Worm (Caenorhabditis elegans): ENCODE data around the gene pbo-1.
A peak's percentile ranks its signal among the peaks of the same experiment; 100 is the strongest.

pbo-1 gene

ce11 chrIII:2686663-2687062 lies 400 bp upstream of the pbo-1 start:
- TF ChIP-seq lin-1 (GFP tag; IDR thresholded peaks at IDR 0.05): no peak
- peak; percentile 71 for TF ChIP-seq fkh-10 (GFP tag; optimal IDR thresholded peaks at IDR 0.05)
- TF ChIP-seq mdt-29 (GFP tag; IDR thresholded peaks at IDR 0.05): no peak
- no peak for TF ChIP-seq spr-3 (GFP tag; optimal IDR thresholded peaks at IDR 0.05)
- TF ChIP-seq ces-1 (GFP tag; optimal IDR thresholded peaks at IDR 0.05): peak; percentile 50
- no peak for TF ChIP-seq vab-7 (GFP tag; IDR thresholded peaks at IDR 0.05)

ce11 chrIII:2683403-2683802 lies 2.9 kb downstream of the pbo-1 start:
- no peak for TF ChIP-seq dmd-9 (GFP tag; IDR thresholded peaks at IDR 0.05)
- TF ChIP-seq skn-1 (tag; optimal IDR thresholded peaks at IDR 0.05): no peak
- no peak for TF ChIP-seq zip-11 (GFP tag; IDR thresholded peaks at IDR 0.05)
- TF ChIP-seq gei-8 (GFP tag; optimal IDR thresholded peaks at IDR 0.05): no peak
- no peak for TF ChIP-seq ztf-11 (tag; optimal IDR thresholded peaks at IDR 0.05)

- peak in 1 of 2 experiments; percentile 97 for TF ChIP-seq unc-62 (GFP tag; optimal IDR thresholded peaks at IDR 0.05 in 1 of 2)
- no peak for TF ChIP-seq unc-62 (tag; optimal IDR thresholded peaks at IDR 0.05)
- TF ChIP-seq lir-3 (tag; optimal IDR thresholded peaks at IDR 0.05): no peak
Observed at ce11 chrIII:2681559-2681958, 4.7 kb downstream of the pbo-1 start.

- TF ChIP-seq jun-1 (tag; optimal IDR thresholded peaks at IDR 0.05) (no peak), F26F4.8 (GFP tag; conservative IDR thresholded peaks at IDR 0.05) (peak; percentile 37; the same call in 1 of the 2 replicates), set-16 (GFP tag; IDR thresholded peaks at IDR 0.05) (peak; percentile 85)
Observed at ce11 chrIII:2679362-2679761, 6.9 kb downstream of the pbo-1 start.

ce11 chrIII:2678017-2678416 lies 8.2 kb downstream of the pbo-1 start:
- no peak for TF ChIP-seq F26F4.8 (GFP tag; conservative IDR thresholded peaks at IDR 0.05)
- TF ChIP-seq unc-62 (GFP tag; optimal IDR thresholded peaks at IDR 0.05 in 1 of 2): peak in 1 of 2 experiments; percentile 96
- no peak for TF ChIP-seq unc-62 (tag; optimal IDR thresholded peaks at IDR 0.05)

ce11 chrIII:2676097-2676496 lies 10.2 kb downstream of the pbo-1 start:
- TF ChIP-seq unc-62 (GFP tag; optimal IDR thresholded peaks at IDR 0.05 in 1 of 2) (peak in 1 of 2 experiments; percentile 77), unc-62 (tag; optimal IDR thresholded peaks at IDR 0.05) (no peak), R02D3.7 (tag; optimal IDR thresholded peaks at IDR 0.05) (no peak), zfp-3 (GFP tag; conservative IDR thresholded peaks at IDR 0.05) (no peak), mxl-3 (GFP tag; optimal IDR thresholded peaks at IDR 0.05) (peak; percentile 83), nhr-102 (tag; optimal IDR thresholded peaks at IDR 0.05) (no peak), lin-39 (tag; optimal IDR thresholded peaks at IDR 0.05) (no peak), snpc-1.2 (GFP tag; IDR thresholded peaks at IDR 0.05) (0 out of 2 replicates have a peak, but pooled peaks have one; percentile 8), php-3 (GFP tag; IDR thresholded peaks at IDR 0.05) (peak; percentile 54; the same call in 1 of the 2 replicates), ceh-20 (GFP tag; IDR thresholded peaks at IDR 0.05) (no peak), D1046.2 (GFP tag; IDR thresholded peaks at IDR 0.05) (no peak), mes-2 (tag; optimal IDR thresholded peaks at IDR 0.05; ENCODE audit: poor library complexity, severe bottlenecking) (no peak), nhr-28 (tag; optimal IDR thresholded peaks at IDR 0.05) (peak; percentile 75), lin-29 (GFP tag; IDR thresholded peaks at IDR 0.05) (no peak), pqm-1 (tag; optimal IDR thresholded peaks at IDR 0.05) (peak; percentile 59), unc-130 (GFP tag; optimal IDR thresholded peaks at IDR 0.05) (no peak), dmd-6 (GFP tag; IDR thresholded peaks at IDR 0.05) (peak; percentile 50), hmg-1.1 (GFP tag; IDR thresholded peaks at IDR 0.05) (no peak), lin-13 (GFP tag; optimal IDR thresholded peaks at IDR 0.05) (no peak), gei-8 (GFP tag; optimal IDR thresholded peaks at IDR 0.05) (no peak), Y105C5A.15 (GFP tag; IDR thresholded peaks at IDR 0.05) (no peak), zip-2 (tag; optimal IDR thresholded peaks at IDR 0.05) (no peak), ztf-11 (tag; optimal IDR thresholded peaks at IDR 0.05) (no peak), pha-4 (GFP tag; IDR thresholded peaks at IDR 0.05) (no peak), pha-4 (tag; optimal IDR thresholded peaks at IDR 0.05) (no peak), hlh-11 (tag; optimal IDR thresholded peaks at IDR 0.05) (peak; percentile 56), dmd-9 (GFP tag; IDR thresholded peaks at IDR 0.05) (no peak), nhr-77 (tag; optimal IDR thresholded peaks at IDR 0.05) (no peak), zag-1 (tag; optimal IDR thresholded peaks at IDR 0.05) (no peak), vab-7 (GFP tag; IDR thresholded peaks at IDR 0.05) (no peak), aly-2 (tag; optimal IDR thresholded peaks at IDR 0.05) (no peak), spr-3 (GFP tag; optimal IDR thresholded peaks at IDR 0.05) (no peak)
